Fruit fly (Drosophila melanogaster) whole organism, embryonic: ENCODE results near the gene CG33160.
A peak's percentile ranks its signal among the peaks of the same experiment; 100 is the strongest.

Experiments
- CG15696 ChIP-seq: fragments of 200-800 bp; sonication (Bioruptor generic); optimal IDR thresholded peaks from 2 replicates; lab custom pipeline; 2019; ENCODE audit warnings: missing biosample characterization, mild to moderate bottlenecking, missing genetic modification characterization, moderate library complexity
- HmgD ChIP-seq: fragments of 200-800 bp; sonication (Bioruptor generic); optimal IDR thresholded peaks from 3 replicates; lab custom pipeline; 2016; ENCODE audit warnings: missing biosample characterization, missing genetic modification characterization
- Meics ChIP-seq: fragments of 200-800 bp; sonication (Bioruptor generic); optimal IDR thresholded peaks from 2 replicates; lab custom pipeline; 2017; ENCODE audit warnings: missing biosample characterization, mild to moderate bottlenecking, missing genetic modification characterization
- Pdp1 ChIP-seq, 2 experiments: fragments of 200-800 bp; sonication (Bioruptor generic); optimal IDR thresholded peaks; 3 replicates each; lab custom pipeline; 2016; ENCODE audit warnings: missing biosample characterization in 2 of 2, missing genetic modification characterization in 2 of 2, mild to moderate bottlenecking in 1 of 2, moderate library complexity in 1 of 2
- gro ChIP-seq: fragments of 200-800 bp; sonication (Bioruptor generic); optimal IDR thresholded peaks from 2 replicates; lab custom pipeline; 2016; ENCODE audit warnings: missing biosample characterization, missing genetic modification characterization
- ham ChIP-seq: fragments of 200-800 bp; sonication (Bioruptor generic); IDR thresholded peaks from 2 replicates; pipeline ENCODE4 v1.3.6; 2022; ENCODE audit warnings: missing biosample characterization, missing genetic modification characterization
- org-1 ChIP-seq: fragments of 200-800 bp; sonication (Bioruptor generic); optimal IDR thresholded peaks from 2 replicates; lab custom pipeline; 2017; ENCODE audit warnings: missing biosample characterization, missing genetic modification characterization
- pan ChIP-seq, 4 experiments: fragments of >200 bp in 3 of 4; fragments of 200-800 bp in 1 of 4; sonication (Bioruptor generic) in 1 of 4; optimal IDR thresholded peaks in 3 of 4; IDR thresholded peaks in 1 of 4; 2 replicates each; pipeline versions ENCODE4 v1.3.6 to Lab custom; 2017 to 2022; ENCODE audit warnings: missing biosample characterization in 2 of 4, missing genetic modification characterization in 2 of 4, mixed read lengths in 1 of 4

DNA sequence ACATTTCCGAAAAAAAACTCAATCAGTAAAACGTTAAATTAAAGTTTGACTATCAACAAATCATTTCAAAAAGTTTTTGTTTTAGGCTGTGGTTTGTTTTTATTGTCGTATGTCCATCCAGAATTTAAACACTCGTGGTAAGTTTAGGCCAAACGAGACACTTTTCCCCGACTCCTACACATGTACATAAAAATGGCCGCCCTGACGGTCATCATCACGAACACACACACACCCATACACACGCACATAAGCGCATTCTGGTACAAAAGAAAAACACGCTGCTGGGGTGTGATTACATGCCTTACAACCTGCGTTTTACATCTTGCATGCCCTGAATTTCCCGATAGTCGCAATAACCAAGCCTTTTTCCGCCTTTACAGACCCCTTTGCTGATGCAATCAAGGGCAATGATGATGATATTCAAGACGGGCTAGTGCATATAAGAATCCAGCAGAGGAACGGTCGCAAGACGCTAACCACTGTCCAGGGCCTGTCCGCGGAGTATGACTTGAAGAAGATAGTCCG lies 17.3 kb upstream of the CG33160 start:
- TF ChIP-seq org-1 = no peak
- TF ChIP-seq Meics (GFP tag; lab: Kevin White, UChicago) = no peak
- no peak for TF ChIP-seq pan (optimal IDR thresholded peaks at IDR 0.05; lab: Kevin White, UChicago)
- TF ChIP-seq pan (GFP tag; optimal IDR thresholded peaks at IDR 0.05 in 1 of 2, IDR thresholded peaks at IDR 0.05 in 1 of 2) = no peak
- TF ChIP-seq Pdp1 (GFP tag; optimal IDR thresholded peaks at IDR 0.05; lab: Kevin White, UChicago) = peak in 1 of 2 experiments; percentile 32
- TF ChIP-seq CG15696 (tag; lab: Kevin White, UChicago) = no peak
- TF ChIP-seq ham (GFP tag; lab: Robert Waterston, UW) = no peak
- TF ChIP-seq gro = no peak
- TF ChIP-seq HmgD = no peak
